Worm (Caenorhabditis elegans): ENCODE results near the gene zag-1.

DNA sequence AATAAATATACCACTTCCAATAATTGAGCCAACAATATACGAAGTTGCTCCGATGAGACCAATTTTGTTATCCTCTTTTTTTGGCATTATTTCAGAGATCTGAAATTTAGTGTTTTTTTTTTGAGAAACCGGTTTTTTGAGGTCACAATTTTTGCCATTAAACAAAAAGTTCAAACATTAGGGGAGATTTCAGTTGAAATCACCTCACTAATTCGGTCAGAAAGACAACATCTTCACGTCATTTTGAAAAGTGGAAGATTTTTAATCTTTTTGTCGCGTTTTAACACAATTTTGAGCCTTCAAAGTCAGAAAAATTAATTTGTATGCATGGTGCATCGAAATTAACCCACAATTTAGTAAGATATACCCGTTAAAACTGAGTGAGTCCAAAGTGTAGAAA lies 9.3 kb downstream of the zag-1 start, which contains the start of gene aat-8:
- TF ChIP-seq F57A8.1 (GFP tag; optimal IDR thresholded peaks at IDR 0.05), result no peak
- TF ChIP-seq xnd-1 (tag; optimal IDR thresholded peaks at IDR 0.05), result no peak
- no peak for TF ChIP-seq unc-62 (GFP tag; optimal IDR thresholded peaks at IDR 0.05)
- no peak for TF ChIP-seq F23B12.7 (tag; optimal IDR thresholded peaks at IDR 0.05; ENCODE audit: insufficient read depth)
- no peak for TF ChIP-seq ztf-22 (GFP tag; optimal IDR thresholded peaks at IDR 0.05)
- TF ChIP-seq bed-2 (GFP tag; IDR thresholded peaks at IDR 0.05), result no peak
- TF ChIP-seq snpc-4 (GFP tag; optimal IDR thresholded peaks at IDR 0.05), result no peak
- no peak for TF ChIP-seq snpc-4 (tag; optimal IDR thresholded peaks at IDR 0.05)
- TF ChIP-seq lsy-27 (tag; optimal IDR thresholded peaks at IDR 0.05; ENCODE audit: borderline replicate concordance, insufficient read depth), result no peak
- TF ChIP-seq Y53G8AR.9 (GFP tag; conservative IDR thresholded peaks at IDR 0.05), result no peak
- no peak for TF ChIP-seq D2030.7 (GFP tag; IDR thresholded peaks at IDR 0.05)
- no peak for TF ChIP-seq nfya-1 (tag; optimal IDR thresholded peaks at IDR 0.05; ENCODE audit: borderline replicate concordance, insufficient read depth)

Measured in whole organism, young adult.